Fruit fly (Drosophila melanogaster) whole organism, prepupa: ENCODE measurements around the gene X11Lbeta.

Source experiments
- CG1621 ChIP-seq: fragments of 200-800 bp; sonication (Bioruptor generic); optimal IDR thresholded peaks from 3 replicates; lab custom pipeline; 2018; ENCODE audit warnings: missing biosample characterization, mild to moderate bottlenecking, missing genetic modification characterization
- CG31627 ChIP-seq: fragments of 200-800 bp; sonication (Bioruptor generic); optimal IDR thresholded peaks from 3 replicates; lab custom pipeline; 2016; ENCODE audit warnings: missing biosample characterization, missing genetic modification characterization
- CG6163 ChIP-seq: fragments of 200-800 bp; sonication (Bioruptor generic); IDR thresholded peaks from 3 replicates; pipeline ENCODE4 v1.3.6; 2022; ENCODE audit warnings: missing biosample characterization, missing genetic modification characterization
- Hr39 ChIP-seq: fragments of 200-800 bp; sonication (Bioruptor generic); optimal IDR thresholded peaks from 2 replicates; lab custom pipeline; 2016; ENCODE audit warnings: missing biosample characterization, missing genetic modification characterization
- OdsH ChIP-seq: fragments of 200-800 bp; sonication (Bioruptor generic); optimal IDR thresholded peaks from 3 replicates; lab custom pipeline; 2016; ENCODE audit warnings: missing biosample characterization, missing genetic modification characterization
- achi ChIP-seq: fragments of 200-800 bp; sonication (Bioruptor generic); optimal IDR thresholded peaks from 3 replicates; lab custom pipeline; 2016; ENCODE audit warnings: missing biosample characterization, missing genetic modification characterization
- fkh ChIP-seq: fragments of 200-800 bp; sonication (Bioruptor generic); optimal IDR thresholded peaks from 3 replicates; lab custom pipeline; 2017; ENCODE audit warnings: missing biosample characterization, mild to moderate bottlenecking, missing genetic modification characterization, moderate library complexity
- lz ChIP-seq: fragments of 200-800 bp; sonication (Bioruptor generic); optimal IDR thresholded peaks from 3 replicates; lab custom pipeline; 2016; ENCODE audit warnings: missing biosample characterization, missing genetic modification characterization
- salr ChIP-seq, 2 experiments: fragments of 200-800 bp; sonication (Bioruptor generic); optimal IDR thresholded peaks; 3 replicates each; lab custom pipeline; 2016 to 2018; ENCODE audit warnings: missing biosample characterization in 2 of 2, missing genetic modification characterization in 2 of 2, mild to moderate bottlenecking in 1 of 2

DNA sequence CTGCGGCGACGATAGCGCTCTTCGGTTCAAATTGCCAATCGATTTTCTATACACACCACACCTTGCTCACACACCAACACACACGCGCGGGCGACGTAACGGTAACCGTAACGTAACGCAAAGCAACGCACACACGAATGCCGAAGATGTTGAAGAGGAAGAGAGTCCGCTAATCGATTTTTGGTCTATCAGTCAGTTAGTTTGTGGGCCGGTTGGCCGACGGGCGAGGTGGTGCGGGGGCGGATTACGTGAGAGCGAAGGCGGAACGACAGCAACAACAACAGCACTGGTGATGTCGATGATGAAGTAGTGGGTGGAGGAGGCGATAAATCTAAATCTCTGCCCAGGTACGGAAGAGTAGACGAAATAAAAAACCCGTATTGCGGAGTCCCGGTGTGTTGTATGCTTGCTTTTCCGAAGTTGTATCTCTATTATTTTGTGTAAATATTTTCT lies 116.8 kb downstream of the X11Lbeta start, which contains the start of gene ras:
- TF ChIP-seq CG6163: no peak
- no peak for TF ChIP-seq Hr39 (GFP tag; lab: Kevin White, UChicago)
- TF ChIP-seq achi (GFP tag; lab: Kevin White, UChicago): no peak
- TF ChIP-seq salr (GFP tag; optimal IDR thresholded peaks at IDR 0.05; lab: Kevin White, UChicago): no peak
- no peak for TF ChIP-seq lz (GFP tag; lab: Kevin White, UChicago)
- no peak for TF ChIP-seq CG1621 (tag; lab: Kevin White, UChicago)
- TF ChIP-seq fkh (GFP tag; lab: Kevin White, UChicago): no peak
- no peak for TF ChIP-seq OdsH (GFP tag; lab: Kevin White, UChicago)
- no peak for TF ChIP-seq CG31627
